Fruit fly (Drosophila melanogaster): ENCODE results near the gene Rcd-1.

The Rcd-1 gene

dm6 chrX:19603953-19604352 is 34.6 kb upstream of the Rcd-1 start (continued):
- TF ChIP-seq Doc3 (GFP tag; IDR thresholded peaks at IDR 0.05; ENCODE audit: partially characterized antibody) (no peak), CG8765 (GFP tag; IDR thresholded peaks at IDR 0.05) (peak; percentile 39; the same call in 1 of the 2 replicates), ato (GFP tag; IDR thresholded peaks at IDR 0.05; ENCODE audit: partially characterized antibody) (no peak), CoRest (tag; optimal IDR thresholded peaks at IDR 0.05) (peak; percentile 70), CG6683 (GFP tag; optimal IDR thresholded peaks at IDR 0.05) (peak; percentile 19), NFAT (GFP tag; IDR thresholded peaks at IDR 0.05) (peak; percentile 73), CG33557 (GFP tag; optimal IDR thresholded peaks at IDR 0.05) (no peak), nom (GFP tag; optimal IDR thresholded peaks at IDR 0.05) (peak; percentile 21), lov (optimal IDR thresholded peaks at IDR 0.05) (no peak), lov (GFP tag; IDR thresholded peaks at IDR 0.05) (no peak), pho (GFP tag; optimal IDR thresholded peaks at IDR 0.05) (peak; percentile 48), lbe (GFP tag; optimal IDR thresholded peaks at IDR 0.05) (peak; percentile 30), aop (GFP tag; IDR thresholded peaks at IDR 0.05) (peak; percentile 52; the same call in 1 of the 2 replicates), CG3726 (GFP tag; IDR thresholded peaks at IDR 0.05) (0 out of 3 replicates have a peak, but pooled peaks have one; percentile 38), YL-1 (GFP tag; optimal IDR thresholded peaks at IDR 0.05) (no peak), CG17186 (GFP tag; optimal IDR thresholded peaks at IDR 0.05) (no peak), CG8281 (tag; optimal IDR thresholded peaks at IDR 0.05) (peak; percentile 56), CG7556 (GFP tag; optimal IDR thresholded peaks at IDR 0.05) (peak; percentile 64), CG18011 (GFP tag; optimal IDR thresholded peaks at IDR 0.05) (peak; percentile 26), unc-4 (GFP tag; IDR thresholded peaks at IDR 0.05; ENCODE audit: partially characterized antibody) (no peak), CG13624 (GFP tag; optimal IDR thresholded peaks at IDR 0.05) (peak; percentile 44), HLH3B (GFP tag; IDR thresholded peaks at IDR 0.05) (peak; percentile 74), ash1 (GFP tag; optimal IDR thresholded peaks at IDR 0.05) (no peak), CG2712 (tag; optimal IDR thresholded peaks at IDR 0.05) (peak; percentile 70), ind (GFP tag; optimal IDR thresholded peaks at IDR 0.05) (peak; percentile 76), tx (GFP tag; optimal IDR thresholded peaks at IDR 0.05) (peak; percentile 20), Meics (GFP tag; optimal IDR thresholded peaks at IDR 0.05) (peak; percentile 79), pzg (GFP tag; optimal IDR thresholded peaks at IDR 0.05) (no peak), CG5953 (GFP tag; IDR thresholded peaks at IDR 0.05) (peak; percentile 61), CG7839 (tag; optimal IDR thresholded peaks at IDR 0.05) (peak; percentile 87), Jarid2 (GFP tag; optimal IDR thresholded peaks at IDR 0.05) (peak; percentile 41), CG33213 (GFP tag; optimal IDR thresholded peaks at IDR 0.05) (no peak), z (GFP tag; IDR thresholded peaks at IDR 0.05) (no peak), CG11560 (tag; IDR thresholded peaks at IDR 0.05) (peak; percentile 56; the same call in 2 of the 3 replicates), Eip74EF (GFP tag; optimal IDR thresholded peaks at IDR 0.05) (peak in 1 of 2 experiments; percentile 55), Ssrp (tag; optimal IDR thresholded peaks at IDR 0.05) (peak; percentile 53), CG1792 (GFP tag; optimal IDR thresholded peaks at IDR 0.05) (peak; percentile 39), hb (GFP tag; IDR thresholded peaks at IDR 0.05; ENCODE audit: partially characterized antibody) (no peak), CG34224 (GFP tag; IDR thresholded peaks at IDR 0.05; ENCODE audit: partially characterized antibody) (no peak), CG3838 (GFP tag; optimal IDR thresholded peaks at IDR 0.05) (no peak), unpg (GFP tag; optimal IDR thresholded peaks at IDR 0.05) (peak; percentile 75), trem (tag; optimal IDR thresholded peaks at IDR 0.05) (peak; percentile 50), CG6654 (GFP tag; optimal IDR thresholded peaks at IDR 0.05) (peak; percentile 7), gt (GFP tag; IDR thresholded peaks at IDR 0.05) (peak; percentile 35; the same call in 1 of the 2 replicates), cato (GFP tag; optimal IDR thresholded peaks at IDR 0.05; ENCODE audit: borderline replicate concordance) (no peak), Drgx (GFP tag; IDR thresholded peaks at IDR 0.05) (peak; percentile 84), ERR (GFP tag; optimal IDR thresholded peaks at IDR 0.05) (no peak), lola (GFP tag; optimal IDR thresholded peaks at IDR 0.05) (peak in 1 of 3 experiments; percentile 20), CG6272 (GFP tag; IDR thresholded peaks at IDR 0.05) (peak; percentile 49), Ravus (GFP tag; IDR thresholded peaks at IDR 0.05) (peak; percentile 55)

Data from whole organism, embryonic.